Fruit fly (Drosophila melanogaster) Kc167 (cell line): ENCODE results near the gene Pitslre.

Experiments
- Myc ChIP-seq: fragments of >200 bp; optimal IDR thresholded peaks from 2 replicates; lab custom pipeline; 2017; ENCODE audit warnings: missing external identifiers
- h ChIP-seq: fragments of >200 bp; optimal IDR thresholded peaks from 3 replicates; lab custom pipeline; 2018; ENCODE audit warnings: missing external identifiers
- psq ChIP-seq: fragments of >200 bp; optimal IDR thresholded peaks from 2 replicates; lab custom pipeline; 2017; ENCODE audit warnings: missing external identifiers
- ttk ChIP-seq: sonication (Bioruptor generic); optimal IDR thresholded peaks from 2 replicates; lab custom pipeline; 2017; ENCODE audit warnings: missing external identifiers

DNA sequence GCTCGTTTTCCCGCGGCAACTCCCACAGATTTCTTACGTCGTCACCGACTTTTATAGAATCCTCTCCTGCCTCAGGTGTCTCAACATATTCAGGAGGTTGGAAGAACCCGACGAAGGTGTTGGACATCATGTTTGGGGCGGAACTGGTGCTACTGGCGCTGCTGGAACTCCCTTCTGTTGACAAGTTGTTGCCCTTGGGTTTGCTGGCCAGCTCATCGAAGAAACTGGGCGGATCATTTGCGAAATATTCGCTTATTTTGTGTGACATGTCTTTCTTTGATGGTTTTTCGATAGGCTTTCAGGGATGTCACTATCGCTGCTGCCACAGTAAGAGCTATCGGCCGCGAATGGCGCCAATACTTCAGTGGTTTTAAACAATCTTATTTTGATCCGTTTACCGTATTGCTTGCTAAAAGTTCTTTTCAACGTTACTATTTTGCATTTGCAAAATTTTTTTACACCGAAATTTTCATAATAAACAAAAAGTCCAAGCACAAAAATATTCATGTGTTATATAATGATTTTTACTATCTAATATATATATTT is 16.6 kb downstream of the Pitslre start, which contains the start of gene CG11396:
- TF ChIP-seq psq (lab: Kevin White, UChicago) (no peak), Myc (lab: Kevin White, UChicago) (no peak), h (lab: Kevin White, UChicago) (no peak), ttk (lab: Kevin White, UChicago) (no peak)
